Worm (Caenorhabditis elegans): ENCODE data around the gene mrp-2.
A peak's percentile ranks its signal among the peaks of the same experiment; 100 is the strongest.

The mrp-2 gene

ce11 chrX:551175-551729 lies 21.2 kb downstream of the mrp-2 start, which contains the start of gene F57C12.2:
TSS of gene F57C12.2 (minus strand) at chrX:551392.
- TF ChIP-seq F13C5.2 (tag; optimal IDR thresholded peaks at IDR 0.05): no peak
- no peak for TF ChIP-seq aly-1 (tag; optimal IDR thresholded peaks at IDR 0.05)
- no peak for TF ChIP-seq ceh-36 (tag; optimal IDR thresholded peaks at IDR 0.05)
- no peak for TF ChIP-seq tra-4 (tag; optimal IDR thresholded peaks at IDR 0.05)
- no peak for TF ChIP-seq hmbx-1 (tag; optimal IDR thresholded peaks at IDR 0.05)
- no peak for TF ChIP-seq ceh-13 (GFP tag; optimal IDR thresholded peaks at IDR 0.05)
- TF ChIP-seq hmg-4 (GFP tag; optimal IDR thresholded peaks at IDR 0.05): no peak
- no peak for TF ChIP-seq scrt-1 (GFP tag; IDR thresholded peaks at IDR 0.05)
- TF ChIP-seq B0310.2 (tag; optimal IDR thresholded peaks at IDR 0.05): no peak
- no peak for TF ChIP-seq sea-1 (GFP tag; conservative IDR thresholded peaks at IDR 0.05)
- no peak for TF ChIP-seq ets-7 (tag; optimal IDR thresholded peaks at IDR 0.05)
- TF ChIP-seq tbx-37 (GFP tag; conservative IDR thresholded peaks at IDR 0.05): no peak
- TF ChIP-seq tbx-11 (GFP tag; IDR thresholded peaks at IDR 0.05): no peak
- TF ChIP-seq hnd-1 (tag; optimal IDR thresholded peaks at IDR 0.05): no peak
- TF ChIP-seq ama-1 (optimal IDR thresholded peaks at IDR 0.05): no peak
- TF ChIP-seq flt-1 (GFP tag; IDR thresholded peaks at IDR 0.05): no peak
- TF ChIP-seq pes-1 (GFP tag; IDR thresholded peaks at IDR 0.05): no peak

ce11 chrX:542807-543206 lies 29.7 kb downstream of the mrp-2 start, which contains the start of gene F28C10.1:
TSS of gene F28C10.1 (plus strand) at chrX:543107.
- TF ChIP-seq pes-1 (GFP tag; IDR thresholded peaks at IDR 0.05) (no peak), hmbx-1 (tag; optimal IDR thresholded peaks at IDR 0.05) (no peak)

- TF ChIP-seq B0310.2 (tag; optimal IDR thresholded peaks at IDR 0.05): no peak
- no peak for TF ChIP-seq sea-1 (GFP tag; conservative IDR thresholded peaks at IDR 0.05)
- no peak for TF ChIP-seq ceh-36 (tag; optimal IDR thresholded peaks at IDR 0.05)
- TF ChIP-seq ets-7 (tag; optimal IDR thresholded peaks at IDR 0.05): no peak
- TF ChIP-seq ama-1 (optimal IDR thresholded peaks at IDR 0.05): no peak
- no peak for TF ChIP-seq pes-1 (GFP tag; IDR thresholded peaks at IDR 0.05)
- no peak for TF ChIP-seq tbx-37 (GFP tag; conservative IDR thresholded peaks at IDR 0.05)
- no peak for TF ChIP-seq scrt-1 (GFP tag; IDR thresholded peaks at IDR 0.05)
- TF ChIP-seq hmbx-1 (tag; optimal IDR thresholded peaks at IDR 0.05): no peak
- TF ChIP-seq tra-4 (tag; optimal IDR thresholded peaks at IDR 0.05): no peak
- no peak for TF ChIP-seq aly-1 (tag; optimal IDR thresholded peaks at IDR 0.05)
- TF ChIP-seq ceh-13 (GFP tag; optimal IDR thresholded peaks at IDR 0.05): no peak
- no peak for TF ChIP-seq hmg-4 (GFP tag; optimal IDR thresholded peaks at IDR 0.05)
- no peak for TF ChIP-seq hnd-1 (tag; optimal IDR thresholded peaks at IDR 0.05)
- no peak for TF ChIP-seq flt-1 (GFP tag; IDR thresholded peaks at IDR 0.05)
- TF ChIP-seq F13C5.2 (tag; optimal IDR thresholded peaks at IDR 0.05): no peak
These were observed 34.4 kb downstream of the mrp-2 start for ce11 chrX:538083-538482.

- no peak for TF ChIP-seq aly-1 (tag; optimal IDR thresholded peaks at IDR 0.05)
- no peak for TF ChIP-seq ets-7 (tag; optimal IDR thresholded peaks at IDR 0.05)
- no peak for TF ChIP-seq B0310.2 (tag; optimal IDR thresholded peaks at IDR 0.05)
- no peak for TF ChIP-seq ama-1 (optimal IDR thresholded peaks at IDR 0.05)
- no peak for TF ChIP-seq hnd-1 (tag; optimal IDR thresholded peaks at IDR 0.05)
- no peak for TF ChIP-seq pes-1 (GFP tag; IDR thresholded peaks at IDR 0.05)
- no peak for TF ChIP-seq tbx-11 (GFP tag; IDR thresholded peaks at IDR 0.05)
- TF ChIP-seq tbx-37 (GFP tag; conservative IDR thresholded peaks at IDR 0.05): no peak
- TF ChIP-seq hmbx-1 (tag; optimal IDR thresholded peaks at IDR 0.05): no peak
- no peak for TF ChIP-seq tra-4 (tag; optimal IDR thresholded peaks at IDR 0.05)
- no peak for TF ChIP-seq hmg-4 (GFP tag; optimal IDR thresholded peaks at IDR 0.05)
- no peak for TF ChIP-seq sea-1 (GFP tag; conservative IDR thresholded peaks at IDR 0.05)
These were observed 36.1 kb downstream of the mrp-2 start for ce11 chrX:536365-536764.

ce11 chrX:535728-536127 lies 36.8 kb downstream of the mrp-2 start, which contains the start of gene F28C10.3:
TSS of gene F28C10.3 (minus strand) at chrX:535828.
- TF ChIP-seq F13C5.2 (tag; optimal IDR thresholded peaks at IDR 0.05): peak; percentile 61
- TF ChIP-seq ceh-13 (GFP tag; optimal IDR thresholded peaks at IDR 0.05): no peak
- TF ChIP-seq hmg-4 (GFP tag; optimal IDR thresholded peaks at IDR 0.05): peak; percentile 34
- TF ChIP-seq pes-1 (GFP tag; IDR thresholded peaks at IDR 0.05): no peak
- TF ChIP-seq aly-1 (tag; optimal IDR thresholded peaks at IDR 0.05): no peak
- TF ChIP-seq hmbx-1 (tag; optimal IDR thresholded peaks at IDR 0.05): no peak
- no peak for TF ChIP-seq sea-1 (GFP tag; conservative IDR thresholded peaks at IDR 0.05)
- TF ChIP-seq tra-4 (tag; optimal IDR thresholded peaks at IDR 0.05): no peak
- no peak for TF ChIP-seq ama-1 (optimal IDR thresholded peaks at IDR 0.05)
- no peak for TF ChIP-seq tbx-11 (GFP tag; IDR thresholded peaks at IDR 0.05)
- TF ChIP-seq scrt-1 (GFP tag; IDR thresholded peaks at IDR 0.05): no peak
- TF ChIP-seq B0310.2 (tag; optimal IDR thresholded peaks at IDR 0.05): no peak
- TF ChIP-seq hnd-1 (tag; optimal IDR thresholded peaks at IDR 0.05): no peak
- no peak for TF ChIP-seq flt-1 (GFP tag; IDR thresholded peaks at IDR 0.05)
- no peak for TF ChIP-seq ceh-36 (tag; optimal IDR thresholded peaks at IDR 0.05)
- TF ChIP-seq ets-7 (tag; optimal IDR thresholded peaks at IDR 0.05): no peak
- no peak for TF ChIP-seq tbx-37 (GFP tag; conservative IDR thresholded peaks at IDR 0.05)

ce11 chrX:530909-531308 lies 41.6 kb downstream of the mrp-2 start, which contains the start of gene B0310.6:
TSS of gene B0310.6 (minus strand) at chrX:531009.
- TF ChIP-seq F13C5.2 (tag; optimal IDR thresholded peaks at IDR 0.05) (no peak), tbx-37 (GFP tag; conservative IDR thresholded peaks at IDR 0.05) (no peak), aly-1 (tag; optimal IDR thresholded peaks at IDR 0.05) (no peak), hmbx-1 (tag; optimal IDR thresholded peaks at IDR 0.05) (no peak), flt-1 (GFP tag; IDR thresholded peaks at IDR 0.05) (no peak), ets-7 (tag; optimal IDR thresholded peaks at IDR 0.05) (no peak), ama-1 (optimal IDR thresholded peaks at IDR 0.05) (no peak), hmg-4 (GFP tag; optimal IDR thresholded peaks at IDR 0.05) (no peak), tbx-11 (GFP tag; IDR thresholded peaks at IDR 0.05) (no peak), pes-1 (GFP tag; IDR thresholded peaks at IDR 0.05) (no peak), ceh-36 (tag; optimal IDR thresholded peaks at IDR 0.05) (no peak)

- TF ChIP-seq F13C5.2 (tag; optimal IDR thresholded peaks at IDR 0.05) (no peak), tbx-37 (GFP tag; conservative IDR thresholded peaks at IDR 0.05) (no peak), hnd-1 (tag; optimal IDR thresholded peaks at IDR 0.05) (no peak), aly-1 (tag; optimal IDR thresholded peaks at IDR 0.05) (no peak), tra-4 (tag; optimal IDR thresholded peaks at IDR 0.05) (no peak), sea-1 (GFP tag; conservative IDR thresholded peaks at IDR 0.05) (no peak), ceh-13 (GFP tag; optimal IDR thresholded peaks at IDR 0.05) (no peak), scrt-1 (GFP tag; IDR thresholded peaks at IDR 0.05) (no peak), flt-1 (GFP tag; IDR thresholded peaks at IDR 0.05) (no peak), ceh-36 (tag; optimal IDR thresholded peaks at IDR 0.05) (no peak), ama-1 (optimal IDR thresholded peaks at IDR 0.05) (no peak), pes-1 (GFP tag; IDR thresholded peaks at IDR 0.05) (no peak), ets-7 (tag; optimal IDR thresholded peaks at IDR 0.05) (no peak), B0310.2 (tag; optimal IDR thresholded peaks at IDR 0.05) (no peak), hmbx-1 (tag; optimal IDR thresholded peaks at IDR 0.05) (no peak), hmg-4 (GFP tag; optimal IDR thresholded peaks at IDR 0.05) (no peak), tbx-11 (GFP tag; IDR thresholded peaks at IDR 0.05) (no peak)
These were observed 42.5 kb downstream of the mrp-2 start, which contains the start of gene ugt-46 for ce11 chrX:530011-530410. TSS of gene ugt-46 (minus strand) at chrX:530289.
